Worm (Caenorhabditis elegans): Measurements from ENCODE around the gene ced-2.
"Not testable (repeated sequence)": the region's sequence is repeated elsewhere in the genome, so short reads cannot be mapped to it uniquely, and the experiment has no call there.

Gene ced-2

ce11 chrIV:1600784-1601183 is 3.7 kb downstream of the ced-2 start:
- no peak for TF ChIP-seq unc-62 (GFP tag; optimal IDR thresholded peaks at IDR 0.05)

ce11 chrIV:1601357-1601756 is 4.2 kb downstream of the ced-2 start, which contains the start of gene set-23:
Gene set-23, plus strand, starts transcription at chrIV:1601657.
- TF ChIP-seq unc-62 (GFP tag; optimal IDR thresholded peaks at IDR 0.05): no peak

ce11 chrIV:1602936-1603457 is 5.9 kb downstream of the ced-2 start:
- TF ChIP-seq unc-62 (GFP tag; optimal IDR thresholded peaks at IDR 0.05): no peak

- TF ChIP-seq unc-62 (GFP tag; optimal IDR thresholded peaks at IDR 0.05): no peak
These were observed 8.2 kb downstream of the ced-2 start, which contains the start of gene Y41D4B.11 for ce11 chrIV:1605276-1605762. Gene Y41D4B.11, plus strand, starts transcription at chrIV:1605712.

ce11 chrIV:1609973-1610372 is 12.9 kb downstream of the ced-2 start, which contains the start of gene dsl-3:
Gene dsl-3, plus strand, starts transcription at chrIV:1610273.
- TF ChIP-seq unc-62 (GFP tag; optimal IDR thresholded peaks at IDR 0.05): not testable (repeated sequence)

- no peak for TF ChIP-seq unc-62 (GFP tag; optimal IDR thresholded peaks at IDR 0.05)
These were observed 16.5 kb downstream of the ced-2 start, which contains the start of gene nhr-122 for ce11 chrIV:1613592-1613991. Gene nhr-122, plus strand, starts transcription at chrIV:1613892.

- TF ChIP-seq unc-62 (GFP tag; optimal IDR thresholded peaks at IDR 0.05): no peak
These were observed 22.6 kb downstream of the ced-2 start, which contains the start of gene nhr-92 for ce11 chrIV:1619519-1620311. Gene nhr-92, plus strand, starts transcription at chrIV:1620094.

ce11 chrIV:1623712-1624111 is 26.6 kb downstream of the ced-2 start, which contains the start of gene nhr-87:
Gene nhr-87, plus strand, starts transcription at chrIV:1624029.
- no peak for TF ChIP-seq unc-62 (GFP tag; optimal IDR thresholded peaks at IDR 0.05)

ce11 chrIV:1624447-1624846 is 27.3 kb downstream of the ced-2 start:
- TF ChIP-seq unc-62 (GFP tag; optimal IDR thresholded peaks at IDR 0.05): no peak

ce11 chrIV:1626342-1626855 is 29.3 kb downstream of the ced-2 start, which contains the start of gene nhr-146:
Gene nhr-146, plus strand, starts transcription at chrIV:1626805.
- no peak for TF ChIP-seq unc-62 (GFP tag; optimal IDR thresholded peaks at IDR 0.05)

- no peak for TF ChIP-seq unc-62 (GFP tag; optimal IDR thresholded peaks at IDR 0.05)
These were observed 31.2 kb downstream of the ced-2 start for ce11 chrIV:1628281-1628680.

- TF ChIP-seq unc-62 (GFP tag; optimal IDR thresholded peaks at IDR 0.05): no peak
These were observed 31.6 kb downstream of the ced-2 start for ce11 chrIV:1628730-1629129.

- TF ChIP-seq unc-62 (GFP tag; optimal IDR thresholded peaks at IDR 0.05): no peak
These were observed 34.5 kb downstream of the ced-2 start, which contains the start of gene cpg-24 for ce11 chrIV:1631651-1632050. Gene cpg-24, plus strand, starts transcription at chrIV:1631951.

ce11 chrIV:1632593-1632992 is 35.5 kb downstream of the ced-2 start:
- TF ChIP-seq unc-62 (GFP tag; optimal IDR thresholded peaks at IDR 0.05): no peak

- no peak for TF ChIP-seq unc-62 (GFP tag; optimal IDR thresholded peaks at IDR 0.05)
These were observed 36.3 kb downstream of the ced-2 start, which contains the start of gene Y41D4B.6 for ce11 chrIV:1633445-1633844. Gene Y41D4B.6, plus strand, starts transcription at chrIV:1633745.

ce11 chrIV:1637333-1637732 is 40.2 kb downstream of the ced-2 start:
- no peak for TF ChIP-seq unc-62 (GFP tag; optimal IDR thresholded peaks at IDR 0.05)
